Worm (Caenorhabditis elegans) whole organism, L1 larva: ENCODE measurements around the gene Y57A10B.7.

Experiments used
- aly-2 ChIP-seq: fragments of 150-350 bp; optimal IDR thresholded peaks from 2 replicates; lab custom pipeline; 2014; ENCODE audit warnings: missing biosample characterization, missing genetic modification characterization
- ama-1 ChIP-seq: fragments of 150-350 bp; optimal IDR thresholded peaks from 2 replicates; lab custom pipeline; 2014
- ces-1 ChIP-seq: fragments of 150-350 bp; optimal IDR thresholded peaks from 2 replicates; lab custom pipeline; 2014; ENCODE audit warnings: missing biosample characterization, missing genetic modification reagents, missing genetic modification characterization
- dsc-1 ChIP-seq: sonication (generic microtip); optimal IDR thresholded peaks from 2 replicates; lab custom pipeline; 2016; ENCODE audit warnings: mild to moderate bottlenecking, missing genetic modification characterization, missing compliant biosample characterization
- efl-3 ChIP-seq: fragments of 200-800 bp; sonication (Bioruptor generic); optimal IDR thresholded peaks from 2 replicates; lab custom pipeline; 2018; ENCODE audit warnings: mild to moderate bottlenecking, missing genetic modification characterization, missing compliant biosample characterization
- elt-3 ChIP-seq, 6 experiments: fragments of 150-350 bp in 1 of 6; sonication (generic microtip); optimal IDR thresholded peaks; 2 replicates each; lab custom pipeline; 2017 to 2018; ENCODE audit warnings: missing biosample characterization in 6 of 6, missing genetic modification characterization in 6 of 6, inconsistent platforms in 1 of 6
- lin-35 ChIP-seq, 2 experiments: fragments of 150-350 bp; optimal IDR thresholded peaks; 2 replicates each; lab custom pipeline; 2014; ENCODE audit warnings: missing biosample characterization in 2 of 2, missing genetic modification characterization in 2 of 2, missing genetic modification reagents in 2 of 2
- nhr-237 ChIP-seq: fragments of 150-350 bp; optimal IDR thresholded peaks from 2 replicates; lab custom pipeline; 2014; ENCODE audit warnings: missing biosample characterization, missing genetic modification characterization

DNA sequence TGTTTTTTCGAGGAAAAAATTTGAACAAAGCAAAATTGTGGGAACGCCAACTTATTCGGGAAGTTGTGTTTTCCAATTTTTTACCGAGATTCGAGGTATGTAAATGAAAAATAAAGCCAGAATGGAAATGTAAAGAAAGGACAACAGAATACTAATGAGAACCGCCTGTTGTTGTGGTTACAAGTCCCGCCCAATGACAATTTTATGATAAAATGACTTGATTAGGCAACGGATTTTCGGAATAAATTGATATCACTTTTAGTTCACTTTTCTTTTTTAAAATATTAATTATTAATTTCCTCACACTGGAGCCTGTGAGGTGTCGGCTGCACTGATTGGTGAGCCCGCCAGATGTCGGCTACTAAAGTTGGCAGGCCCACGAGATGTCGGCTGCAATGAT lies 38.8 kb upstream of the Y57A10B.7 start, which contains the start of gene dct-12:
- TF ChIP-seq elt-3 (tag; optimal IDR thresholded peaks at IDR 0.05; lab: Kevin White, UChicago) (no peak), lin-35 (GFP tag; optimal IDR thresholded peaks at IDR 0.05; lab: Kevin White, UChicago) (no peak), efl-3 (no peak), aly-2 (no peak), dsc-1 (tag; lab: Kevin White, UChicago) (no peak), ama-1 (lab: Kevin White, UChicago) (no peak), ces-1 (GFP tag; lab: Kevin White, UChicago) (no peak), nhr-237 (tag; lab: Kevin White, UChicago) (no peak)
